Fruit fly (Drosophila melanogaster) whole organism, embryonic: ENCODE results near the gene DppIII.

Experiments
- Bgb ChIP-seq: fragments of 200-800 bp; sonication (Bioruptor generic); IDR thresholded peaks from 2 replicates; pipeline ENCODE4 v1.3.6; 2022; ENCODE audit warnings: missing biosample characterization, missing genetic modification characterization; ENCODE audit not compliant: partially characterized antibody
- CG11456 ChIP-seq: fragments of 200-800 bp; sonication (Bioruptor generic); IDR thresholded peaks from 3 replicates; pipeline ENCODE4 v1.3.6; 2022; ENCODE audit warnings: missing biosample characterization, missing genetic modification characterization
- CG12391 ChIP-seq: fragments of 200-800 bp; sonication (Bioruptor generic); optimal IDR thresholded peaks from 3 replicates; lab custom pipeline; 2018; ENCODE audit warnings: missing biosample characterization, mild to moderate bottlenecking, missing genetic modification characterization, moderate library complexity
- CG12659 ChIP-seq: fragments of 200-800 bp; sonication (Bioruptor generic); optimal IDR thresholded peaks from 3 replicates; lab custom pipeline; 2017; ENCODE audit warnings: mild to moderate bottlenecking, missing biosample characterization, missing genetic modification reagents, missing genetic modification characterization
- CG13287 ChIP-seq: fragments of 200-800 bp; sonication (Bioruptor generic); IDR thresholded peaks from 2 replicates; pipeline ENCODE4 v1.3.6; 2022; ENCODE audit warnings: missing biosample characterization, missing genetic modification characterization; ENCODE audit not compliant: partially characterized antibody
- CG13894 ChIP-seq: fragments of 200-800 bp; sonication (Bioruptor generic); optimal IDR thresholded peaks from 3 replicates; lab custom pipeline; 2018; ENCODE audit warnings: missing biosample characterization, mild to moderate bottlenecking, missing genetic modification characterization, moderate library complexity
- CG15011 ChIP-seq: fragments of 200-800 bp; sonication (Bioruptor generic); optimal IDR thresholded peaks from 3 replicates; lab custom pipeline; 2018; ENCODE audit warnings: missing biosample characterization, mild to moderate bottlenecking, missing genetic modification characterization
- CG15514 ChIP-seq: fragments of 200-800 bp; sonication (Bioruptor generic); optimal IDR thresholded peaks from 3 replicates; lab custom pipeline; 2017; ENCODE audit warnings: missing biosample characterization, missing genetic modification characterization, mild to moderate bottlenecking, moderate library complexity, missing genetic modification reagents
- CG15601 ChIP-seq: fragments of 200-800 bp; sonication (Bioruptor generic); optimal IDR thresholded peaks from 3 replicates; lab custom pipeline; 2019; ENCODE audit warnings: missing biosample characterization, mild to moderate bottlenecking, missing genetic modification characterization, moderate library complexity
- CG1603 ChIP-seq: fragments of 200-800 bp; sonication (Bioruptor generic); optimal IDR thresholded peaks from 2 replicates; lab custom pipeline; 2019; ENCODE audit warnings: missing biosample characterization, mild to moderate bottlenecking, missing genetic modification characterization, moderate library complexity
- CG16813 ChIP-seq: fragments of 200-800 bp; sonication (Bioruptor generic); IDR thresholded peaks from 3 replicates; pipeline ENCODE4 v1.3.6; 2022; ENCODE audit warnings: missing biosample characterization, missing genetic modification characterization; ENCODE audit not compliant: partially characterized antibody
- CG18011 ChIP-seq: fragments of 200-800 bp; sonication (Bioruptor generic); optimal IDR thresholded peaks from 2 replicates; lab custom pipeline; 2017; ENCODE audit warnings: missing biosample characterization, missing genetic modification characterization, mild to moderate bottlenecking, moderate library complexity, missing genotype
- CG2889 ChIP-seq: fragments of 200-800 bp; sonication (Bioruptor generic); IDR thresholded peaks from 3 replicates; pipeline ENCODE4 v1.3.6; 2022; ENCODE audit warnings: missing biosample characterization, missing genetic modification characterization
- CG33557 ChIP-seq: fragments of 200-800 bp; sonication (Bioruptor generic); optimal IDR thresholded peaks from 2 replicates; lab custom pipeline; 2019; ENCODE audit warnings: missing biosample characterization, mild to moderate bottlenecking, missing genetic modification characterization, moderate library complexity
- CG34224 ChIP-seq: fragments of 200-800 bp; sonication (Bioruptor generic); IDR thresholded peaks from 3 replicates; pipeline ENCODE4 v1.3.6; 2022; ENCODE audit warnings: missing biosample characterization, missing genetic modification characterization; ENCODE audit not compliant: partially characterized antibody
- CG3726 ChIP-seq: fragments of 200-800 bp; sonication (Bioruptor generic); IDR thresholded peaks from 3 replicates; pipeline ENCODE4, ENCODE4 v1.3.6; 2022; ENCODE audit warnings: missing biosample characterization, missing genetic modification characterization
- CG4617 ChIP-seq: fragments of 200-800 bp; sonication (Bioruptor generic); optimal IDR thresholded peaks from 3 replicates; lab custom pipeline; 2016; ENCODE audit warnings: missing biosample characterization, missing genetic modification characterization, borderline replicate concordance
- CG7745 ChIP-seq: fragments of 200-800 bp; sonication (Bioruptor generic); optimal IDR thresholded peaks from 2 replicates; lab custom pipeline; 2018; ENCODE audit warnings: missing biosample characterization, mild to moderate bottlenecking, missing genetic modification characterization, moderate library complexity
- CG7963 ChIP-seq: fragments of 200-800 bp; sonication (Bioruptor generic); IDR thresholded peaks from 3 replicates; pipeline ENCODE4 v1.3.6; 2022; ENCODE audit warnings: missing biosample characterization, missing genetic modification characterization; ENCODE audit not compliant: partially characterized antibody
- CG8290 ChIP-seq, 3 experiments: fragments of 200-800 bp; sonication (Bioruptor generic); optimal IDR thresholded peaks; 2 replicates each; lab custom pipeline; 2016 to 2019; ENCODE audit warnings: missing biosample characterization in 3 of 3, missing genetic modification characterization in 3 of 3, mild to moderate bottlenecking in 2 of 3, moderate library complexity in 1 of 3
- CG9817 ChIP-seq: fragments of 200-800 bp; sonication (Bioruptor generic); optimal IDR thresholded peaks from 2 replicates; lab custom pipeline; 2018; ENCODE audit warnings: missing biosample characterization, mild to moderate bottlenecking, missing genetic modification characterization, moderate library complexity
- CoRest ChIP-seq: fragments of 200-800 bp; sonication (Bioruptor generic); optimal IDR thresholded peaks from 3 replicates; lab custom pipeline; 2018; ENCODE audit warnings: missing biosample characterization, mild to moderate bottlenecking, missing genetic modification characterization, moderate library complexity
- Dll ChIP-seq: fragments of 200-800 bp; sonication (Bioruptor generic); IDR thresholded peaks from 4 replicates; pipeline ENCODE4 v1.3.6; 2022; ENCODE audit warnings: missing biosample characterization, missing genetic modification characterization; ENCODE audit not compliant: partially characterized antibody
- Dref ChIP-seq: fragments of 200-800 bp; sonication (Bioruptor generic); IDR thresholded peaks from 2 replicates; pipeline ENCODE4 v1.3.6; 2022; ENCODE audit warnings: missing biosample characterization, missing genetic modification characterization
- Fer1 ChIP-seq: fragments of 200-800 bp; sonication (Bioruptor generic); optimal IDR thresholded peaks from 2 replicates; lab custom pipeline; 2017; ENCODE audit warnings: missing biosample characterization, mild to moderate bottlenecking, missing genetic modification characterization
- GATAe ChIP-seq: fragments of 200-800 bp; sonication (Bioruptor generic); conservative IDR thresholded peaks from 2 replicates; pipeline ENCODE4 v1.3.6; 2022; ENCODE audit warnings: missing biosample characterization, missing genetic modification characterization
- HLH4C ChIP-seq: fragments of 200-800 bp; sonication (Bioruptor generic); IDR thresholded peaks from 3 replicates; pipeline ENCODE4 v1.3.6; 2022; ENCODE audit warnings: missing biosample characterization, missing genetic modification characterization; ENCODE audit not compliant: partially characterized antibody
- Lhr ChIP-seq: fragments of 200-800 bp; sonication (Bioruptor generic); optimal IDR thresholded peaks from 3 replicates; lab custom pipeline; 2017; ENCODE audit warnings: mild to moderate bottlenecking, missing biosample characterization, missing genetic modification reagents, missing genetic modification characterization
- Nf-YC ChIP-seq: fragments of 200-800 bp; optimal IDR thresholded peaks from 3 replicates; lab custom pipeline; 2019; ENCODE audit warnings: missing biosample characterization, mild to moderate bottlenecking, missing genetic modification characterization, moderate library complexity
- ato ChIP-seq: fragments of 200-800 bp; sonication (Bioruptor generic); IDR thresholded peaks from 2 replicates; pipeline ENCODE4 v1.3.6; 2022; ENCODE audit warnings: missing biosample characterization, missing genetic modification characterization; ENCODE audit not compliant: partially characterized antibody
- ci ChIP-seq: fragments of 200-800 bp; sonication (Bioruptor generic); IDR thresholded peaks from 3 replicates; pipeline ENCODE4 v1.3.6; 2022; ENCODE audit warnings: missing biosample characterization, missing genetic modification characterization
- en ChIP-seq: fragments of 200-800 bp; sonication (Bioruptor generic); optimal IDR thresholded peaks from 2 replicates; lab custom pipeline; 2016; ENCODE audit warnings: missing biosample characterization, missing genetic modification characterization
- esg ChIP-seq: fragments of 200-800 bp; sonication (Bioruptor generic); conservative IDR thresholded peaks from 2 replicates; pipeline ENCODE4 v1.3.6; 2022; ENCODE audit warnings: missing biosample characterization, missing genetic modification characterization
- fd102C ChIP-seq: fragments of 200-800 bp; sonication (Bioruptor generic); optimal IDR thresholded peaks from 2 replicates; lab custom pipeline; 2018; ENCODE audit warnings: missing biosample characterization, mild to moderate bottlenecking, missing genetic modification characterization, moderate library complexity
- gfzf ChIP-seq: fragments of 200-800 bp; sonication (Bioruptor generic); optimal IDR thresholded peaks from 2 replicates; lab custom pipeline; 2016; ENCODE audit warnings: missing biosample characterization, mild to moderate bottlenecking, missing genetic modification characterization, moderate library complexity
- grau ChIP-seq: fragments of 200-800 bp; optimal IDR thresholded peaks from 3 replicates; lab custom pipeline; 2019; ENCODE audit warnings: missing biosample characterization, mild to moderate bottlenecking, missing genetic modification characterization, moderate library complexity
- inv ChIP-seq: fragments of 200-800 bp; sonication (Bioruptor generic); IDR thresholded peaks from 2 replicates; pipeline ENCODE4 v1.3.6; 2022; ENCODE audit warnings: missing biosample characterization, missing genetic modification characterization; ENCODE audit not compliant: partially characterized antibody
- kah ChIP-seq: fragments of 200-800 bp; sonication (Bioruptor generic); optimal IDR thresholded peaks from 2 replicates; lab custom pipeline; 2018; ENCODE audit warnings: missing biosample characterization, mild to moderate bottlenecking, missing genetic modification characterization
- knrl ChIP-seq: fragments of 200-800 bp; sonication (Bioruptor generic); IDR thresholded peaks from 3 replicates; pipeline ENCODE4 v1.3.6; 2022; ENCODE audit warnings: missing biosample characterization, missing genetic modification characterization; ENCODE audit not compliant: partially characterized antibody
- nmo ChIP-seq: fragments of 200-800 bp; sonication (Bioruptor generic); optimal IDR thresholded peaks from 2 replicates; lab custom pipeline; 2018; ENCODE audit warnings: missing biosample characterization, mild to moderate bottlenecking, missing genetic modification characterization, moderate library complexity
- phol ChIP-seq: fragments of 200-800 bp; sonication (Bioruptor generic); optimal IDR thresholded peaks from 3 replicates; lab custom pipeline; 2018; ENCODE audit warnings: missing biosample characterization, mild to moderate bottlenecking, missing genetic modification characterization, moderate library complexity
- sens ChIP-seq: fragments of 200-800 bp; sonication (Bioruptor generic); peaks from one replicate; lab custom pipeline; 2016; ENCODE audit warnings: missing biosample characterization, missing genetic modification characterization
- sqz ChIP-seq: fragments of 200-800 bp; sonication (Bioruptor generic); optimal IDR thresholded peaks from 3 replicates; lab custom pipeline; 2018; ENCODE audit warnings: missing biosample characterization, mild to moderate bottlenecking, missing genetic modification characterization
- sug ChIP-seq: fragments of 200-800 bp; optimal IDR thresholded peaks from 2 replicates; lab custom pipeline; 2019; ENCODE audit warnings: missing biosample characterization, mild to moderate bottlenecking, missing genetic modification characterization, moderate library complexity
- tna ChIP-seq: fragments of 200-800 bp; sonication (Bioruptor generic); IDR thresholded peaks from 2 replicates; pipeline ENCODE4 v1.3.6; 2022; ENCODE audit warnings: missing biosample characterization, missing genetic modification characterization; ENCODE audit not compliant: partially characterized antibody
- wdn ChIP-seq: fragments of 200-800 bp; sonication (Bioruptor generic); IDR thresholded peaks from 2 replicates; pipeline ENCODE4 v1.3.6; 2022; ENCODE audit warnings: missing biosample characterization, missing genetic modification characterization

The DppIII gene

dm6 chr3R:8312037-8312436 is 32.2 kb upstream of the DppIII start, which contains the start of the genes CG11694 and CG11698:
Gene CG11694 (minus strand): TSS chr3R:8312137.
Gene CG11698 (plus strand): TSS chr3R:8312188.
- no peak for TF ChIP-seq CG11456 (GFP tag; lab: Robert Waterston, UW)
- no peak for TF ChIP-seq CG4617 (GFP tag; lab: Kevin White, UChicago)
- no peak for TF ChIP-seq CG12391
- no peak for TF ChIP-seq CG2889 (GFP tag; lab: Robert Waterston, UW)
- TF ChIP-seq sens (GFP tag; lab: Kevin White, UChicago), result peak; percentile 52

- TF ChIP-seq Nf-YC (peak; percentile 34), CG12659 (GFP tag; lab: Kevin White, UChicago) (peak; percentile 42), CG16813 (GFP tag; lab: Robert Waterston, UW) (peak; percentile 79), kah (GFP tag; lab: Kevin White, UChicago) (no peak), sqz (GFP tag; lab: Kevin White, UChicago) (peak; percentile 81), HLH4C (GFP tag; lab: Robert Waterston, UW) (peak; percentile 82), fd102C (no peak), CG3726 (no peak), CG8290 (GFP tag; optimal IDR thresholded peaks at IDR 0.05; lab: Kevin White, UChicago) (no peak), CG8290 (tag; optimal IDR thresholded peaks at IDR 0.05; lab: Kevin White, UChicago) (no peak), phol (tag; lab: Kevin White, UChicago) (peak; percentile 22), wdn (GFP tag; lab: Robert Waterston, UW) (no peak), sug (peak; percentile 19), nmo (peak; percentile 22), CG15601 (tag; lab: Kevin White, UChicago) (peak; percentile 46), Dref (GFP tag; lab: Robert Waterston, UW) (peak; percentile 97), CG4617 (GFP tag; lab: Kevin White, UChicago) (peak; percentile 46), ci (0 out of 3 replicates have a peak, but pooled peaks have one; percentile 20), GATAe (GFP tag; lab: Robert Waterston, UW) (no peak), CG13894 (tag; lab: Kevin White, UChicago) (no peak), gfzf (GFP tag; lab: Kevin White, UChicago) (peak; percentile 30), Lhr (GFP tag; lab: Kevin White, UChicago) (peak; percentile 21), tna (GFP tag; lab: Robert Waterston, UW) (peak; percentile 65), CG9817 (tag; lab: Kevin White, UChicago) (no peak), CG18011 (GFP tag; lab: Kevin White, UChicago) (no peak), Fer1 (GFP tag; lab: Kevin White, UChicago) (peak; percentile 26), CG34224 (GFP tag; lab: Robert Waterston, UW) (peak; percentile 94), CG33557 (GFP tag; lab: Kevin White, UChicago) (peak; percentile 7), CG13287 (GFP tag; lab: Robert Waterston, UW) (peak; percentile 95), grau (tag; lab: Kevin White, UChicago) (peak; percentile 0), CG15011 (GFP tag; lab: Kevin White, UChicago) (no peak), Bgb (GFP tag; lab: Robert Waterston, UW) (peak; percentile 86), esg (GFP tag; lab: Robert Waterston, UW) (no peak), inv (peak; percentile 59), ato (GFP tag; lab: Robert Waterston, UW) (peak; percentile 90), CG7963 (GFP tag; lab: Robert Waterston, UW) (peak; percentile 71), CG7745 (no peak), en (no peak), Dll (GFP tag; lab: Robert Waterston, UW) (peak; percentile 89), CG1603 (tag; lab: Kevin White, UChicago) (peak; percentile 13), CG15514 (GFP tag; lab: Kevin White, UChicago) (peak; percentile 39), CoRest (tag; lab: Kevin White, UChicago) (peak; percentile 10), knrl (GFP tag; lab: Robert Waterston, UW) (peak; percentile 78)
These were observed 31.2 kb upstream of the DppIII start, which contains the start of gene CG7483 for dm6 chr3R:8313038-8313437. Gene CG7483 (plus strand): TSS chr3R:8313208.
